Worm (Caenorhabditis elegans) whole organism, L3 larva: ENCODE data around the gene dos-3.

Source experiments
- R02D3.7 ChIP-seq: fragments of 150-350 bp; optimal IDR thresholded peaks from 2 replicates; lab custom pipeline; 2014; ENCODE audit warnings: missing biosample characterization, missing genetic modification characterization
- aly-2 ChIP-seq: fragments of 150-350 bp; optimal IDR thresholded peaks from 2 replicates; lab custom pipeline; 2014; ENCODE audit warnings: missing biosample characterization, missing genetic modification characterization
- ama-1 ChIP-seq: fragments of 150-350 bp; optimal IDR thresholded peaks from 2 replicates; lab custom pipeline; 2018
- ceh-28 ChIP-seq: fragments of 150-350 bp; optimal IDR thresholded peaks from 2 replicates; lab custom pipeline; 2014; ENCODE audit warnings: missing biosample characterization, missing genetic modification reagents, missing genetic modification characterization
- elt-3 ChIP-seq, 3 experiments: fragments of 150-350 bp in 1 of 3; sonication (generic microtip) in 2 of 3; optimal IDR thresholded peaks; 2 replicates in 2 of 3; 4 replicates in 1 of 3; lab custom pipeline; 2014 to 2017; ENCODE audit warnings: missing biosample characterization in 3 of 3, missing genetic modification characterization in 3 of 3
- lin-39 ChIP-seq: fragments of 150-350 bp; optimal IDR thresholded peaks from 2 replicates; lab custom pipeline; 2018; ENCODE audit warnings: missing biosample characterization, missing genetic modification reagents, missing genetic modification characterization
- mdl-1 ChIP-seq: fragments of 150-350 bp; optimal IDR thresholded peaks from 2 replicates; lab custom pipeline; 2014; ENCODE audit warnings: missing biosample characterization, missing genetic modification characterization
- nhr-43 ChIP-seq: sonication (generic microtip); optimal IDR thresholded peaks from 2 replicates; lab custom pipeline; 2016; ENCODE audit warnings: mild to moderate bottlenecking, missing genetic modification characterization, missing compliant biosample characterization; ENCODE audit not compliant: poor library complexity, severe bottlenecking
- pha-4 ChIP-seq: fragments of 150-350 bp; optimal IDR thresholded peaks from 2 replicates; lab custom pipeline; 2014; ENCODE audit warnings: missing biosample characterization, missing genetic modification reagents, missing genetic modification characterization
- skn-1 ChIP-seq: fragments of 150-350 bp; optimal IDR thresholded peaks from 2 replicates; lab custom pipeline; 2014; ENCODE audit warnings: missing biosample characterization, missing genetic modification characterization
- snpc-4 ChIP-seq: fragments of 150-350 bp; optimal IDR thresholded peaks from 2 replicates; lab custom pipeline; 2014; ENCODE audit warnings: missing biosample characterization, missing genetic modification characterization
- ztf-4 ChIP-seq: fragments of 150-350 bp; optimal IDR thresholded peaks from 2 replicates; lab custom pipeline; 2014; ENCODE audit warnings: missing biosample characterization, missing genetic modification characterization

ce11 chrIII:834443-834815 lies 5.0 kb downstream of the dos-3 start:
- TF ChIP-seq aly-2 (tag; lab: Kevin White, UChicago) (no peak), snpc-4 (no peak), nhr-43 (tag; lab: Kevin White, UChicago) (no peak), ztf-4 (tag; lab: Kevin White, UChicago) (no peak), ceh-28 (tag; lab: Kevin White, UChicago) (no peak), pha-4 (tag; lab: Kevin White, UChicago) (no peak), ama-1 (lab: Kevin White, UChicago) (no peak), elt-3 (tag; optimal IDR thresholded peaks at IDR 0.05; lab: Kevin White, UChicago) (no peak), lin-39 (tag; lab: Kevin White, UChicago) (no peak), skn-1 (no peak), R02D3.7 (tag; lab: Kevin White, UChicago) (no peak), mdl-1 (tag; lab: Kevin White, UChicago) (no peak)
